Worm (Caenorhabditis elegans): Measurements from ENCODE around the gene R01H2.7.

- TF ChIP-seq hmg-1.1 (GFP tag; IDR thresholded peaks at IDR 0.05) (no peak), R02D3.7 (tag; optimal IDR thresholded peaks at IDR 0.05) (no peak), unc-62 (GFP tag; optimal IDR thresholded peaks at IDR 0.05 in 1 of 2) (no peak), unc-62 (tag; optimal IDR thresholded peaks at IDR 0.05) (no peak), nhr-237 (tag; optimal IDR thresholded peaks at IDR 0.05) (no peak), lin-39 (tag; optimal IDR thresholded peaks at IDR 0.05) (no peak), dve-1 (tag; optimal IDR thresholded peaks at IDR 0.05; ENCODE audit: insufficient read depth) (no peak), lin-1 (GFP tag; IDR thresholded peaks at IDR 0.05) (no peak), fkh-10 (GFP tag; optimal IDR thresholded peaks at IDR 0.05) (no peak), ceh-28 (tag; optimal IDR thresholded peaks at IDR 0.05) (no peak), lin-13 (GFP tag; optimal IDR thresholded peaks at IDR 0.05) (no peak), nhr-6 (tag; optimal IDR thresholded peaks at IDR 0.05) (no peak), ama-1 (optimal IDR thresholded peaks at IDR 0.05) (no peak), zfp-2 (tag; optimal IDR thresholded peaks at IDR 0.05) (no peak)
Measured at ce11 chrIII:7067385-7067896, 21.9 kb upstream of the R01H2.7 start, which contains the start of gene ger-1.
